Worm (Caenorhabditis elegans) whole organism, young adult: Measurements from ENCODE around the gene col-75.

ENCODE experiments used
- F10E7.11 ChIP-seq: sonication (generic microtip); optimal IDR thresholded peaks from 2 replicates; lab custom pipeline; 2017; ENCODE audit warnings: mild to moderate bottlenecking, missing genetic modification characterization, moderate library complexity, missing compliant biosample characterization
- F57C9.4 ChIP-seq: sonication (generic microtip); optimal IDR thresholded peaks from 2 replicates; lab custom pipeline; 2017; ENCODE audit warnings: mild to moderate bottlenecking, missing genetic modification characterization, missing compliant biosample characterization
- T07F8.4 ChIP-seq: sonication (generic microtip); optimal IDR thresholded peaks from 2 replicates; lab custom pipeline; 2016; ENCODE audit warnings: mild to moderate bottlenecking, missing genetic modification characterization, moderate library complexity, missing compliant biosample characterization
- T26A5.8 ChIP-seq: sonication (generic microtip); optimal IDR thresholded peaks from 2 replicates; lab custom pipeline; 2016; ENCODE audit warnings: missing genetic modification characterization, missing compliant biosample characterization
- ceh-58 ChIP-seq: fragments of 200-800 bp; sonication (Bioruptor generic); IDR thresholded peaks from 2 replicates; pipeline ENCODE4 v1.3.6; 2022; ENCODE audit warnings: missing genetic modification characterization, missing compliant biosample characterization
- efl-1 ChIP-seq: fragments of 150-350 bp; optimal IDR thresholded peaks from 2 replicates; lab custom pipeline; 2014; ENCODE audit warnings: missing biosample characterization, missing genetic modification reagents, missing genetic modification characterization
- him-1 ChIP-seq: sonication (generic microtip); optimal IDR thresholded peaks from 2 replicates; lab custom pipeline; 2016; ENCODE audit warnings: missing genotype, missing genetic modification reagents, missing genetic modification characterization, missing compliant biosample characterization
- hmg-20 ChIP-seq: fragments of 200-800 bp; sonication (Bioruptor generic); IDR thresholded peaks from 2 replicates; pipeline ENCODE4 v1.3.6; 2022; ENCODE audit warnings: missing genetic modification reagents, missing genetic modification characterization, missing compliant biosample characterization
- lin-26 ChIP-seq: fragments of 200-800 bp; sonication (Bioruptor generic); IDR thresholded peaks from 2 replicates; pipeline ENCODE4 v1.3.6; 2022; ENCODE audit warnings: missing genetic modification reagents, missing genetic modification characterization, missing compliant biosample characterization
- nfyb-1 ChIP-seq: fragments of 200-800 bp; sonication (Bioruptor generic); IDR thresholded peaks from 2 replicates; pipeline ENCODE4 v1.3.6; 2022; ENCODE audit warnings: missing genetic modification reagents, missing genetic modification characterization, missing compliant biosample characterization
- sea-2 ChIP-seq: fragments of 200-800 bp; sonication (Bioruptor generic); IDR thresholded peaks from 2 replicates; pipeline ENCODE4 v1.3.6; 2022; ENCODE audit warnings: missing genetic modification characterization, missing compliant biosample characterization
- snpc-4 ChIP-seq, 5 experiments: fragments of 150-350 bp in 1 of 5; sonication (generic microtip) in 4 of 5; optimal IDR thresholded peaks; 2 replicates each; lab custom pipeline; 2014 to 2018; ENCODE audit warnings: missing genetic modification characterization in 5 of 5, missing biosample characterization in 3 of 5, antibody characterized with exemption in 2 of 5, mild to moderate bottlenecking in 2 of 5, missing compliant biosample characterization in 2 of 5, missing genotype in 2 of 5, moderate library complexity in 2 of 5, missing genetic modification reagents in 1 of 5
- unc-130 ChIP-seq: sonication (generic microtip); optimal IDR thresholded peaks from 2 replicates; lab custom pipeline; 2016; ENCODE audit warnings: missing genetic modification reagents, missing genetic modification characterization, missing compliant biosample characterization
- zim-3 ChIP-seq: sonication (generic microtip); optimal IDR thresholded peaks from 2 replicates; lab custom pipeline; 2017; ENCODE audit warnings: mild to moderate bottlenecking, missing genetic modification characterization, moderate library complexity, missing compliant biosample characterization

ce11 chrII:6409098-6409497 is 17.0 kb upstream of the col-75 start:
- TF ChIP-seq unc-130 (GFP tag; lab: Kevin White, UChicago) = no peak
- no peak for TF ChIP-seq lin-26 (GFP tag; lab: Robert Waterston, UW)
- TF ChIP-seq snpc-4 (GFP tag; optimal IDR thresholded peaks at IDR 0.05; lab: Kevin White, UChicago) = no peak
- no peak for TF ChIP-seq snpc-4 (tag; optimal IDR thresholded peaks at IDR 0.05; lab: Kevin White, UChicago)
- no peak for TF ChIP-seq hmg-20 (GFP tag; lab: Robert Waterston, UW)
- TF ChIP-seq efl-1 (GFP tag; lab: Kevin White, UChicago) = no peak
- TF ChIP-seq nfyb-1 = no peak
- TF ChIP-seq T26A5.8 (tag; lab: Kevin White, UChicago) = no peak
- no peak for TF ChIP-seq zim-3 (tag; lab: Kevin White, UChicago)
- TF ChIP-seq ceh-58 (GFP tag; lab: Robert Waterston, UW) = no peak
- TF ChIP-seq F10E7.11 (tag; lab: Kevin White, UChicago) = no peak
- TF ChIP-seq T07F8.4 = no peak
- no peak for TF ChIP-seq F57C9.4 (tag; lab: Kevin White, UChicago)
- no peak for TF ChIP-seq sea-2 (GFP tag; lab: Robert Waterston, UW)
- no peak for TF ChIP-seq him-1 (tag; lab: Kevin White, UChicago)
